Worm (Caenorhabditis elegans): ENCODE measurements around the gene F15A4.10.

ce11 chrII:12494067-12494477 lies 9.1 kb upstream of the F15A4.10 start:
- no peak for TF ChIP-seq unc-62 (GFP tag; optimal IDR thresholded peaks at IDR 0.05)
- TF ChIP-seq nhr-237 (tag; optimal IDR thresholded peaks at IDR 0.05) = no peak
- TF ChIP-seq lsy-2 (tag; optimal IDR thresholded peaks at IDR 0.05) = no peak
- no peak for TF ChIP-seq unc-39 (tag; optimal IDR thresholded peaks at IDR 0.05)

Data from whole organism, mixed stage, embryonic.